Fruit fly (Drosophila melanogaster): ENCODE data around the gene Ance-3.

Gene Ance-3

DNA sequence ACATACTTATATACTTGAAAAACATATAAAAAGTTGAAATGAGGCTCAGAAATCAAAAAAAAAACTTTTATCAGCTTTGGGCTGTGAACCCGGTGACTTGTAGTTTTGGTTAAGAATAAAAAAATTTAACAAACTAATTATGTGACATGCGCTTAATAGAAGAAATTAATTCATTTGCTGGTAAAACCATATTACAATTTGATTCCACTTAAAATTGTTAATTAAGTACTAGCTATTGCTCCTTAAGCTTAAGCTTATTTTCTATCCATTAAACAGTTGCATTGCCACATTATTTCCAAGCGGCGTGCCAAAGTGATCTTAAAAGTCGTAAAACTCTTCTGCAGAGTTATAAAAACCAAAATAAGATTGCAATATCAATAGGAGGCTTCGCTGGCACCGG, 9.5 kb downstream of the Ance-3 start:
- no peak for TF ChIP-seq Dref (GFP tag; IDR thresholded peaks at IDR 0.05)
- peak; percentile 25 for TF ChIP-seq Ets65A (GFP tag)

DNA sequence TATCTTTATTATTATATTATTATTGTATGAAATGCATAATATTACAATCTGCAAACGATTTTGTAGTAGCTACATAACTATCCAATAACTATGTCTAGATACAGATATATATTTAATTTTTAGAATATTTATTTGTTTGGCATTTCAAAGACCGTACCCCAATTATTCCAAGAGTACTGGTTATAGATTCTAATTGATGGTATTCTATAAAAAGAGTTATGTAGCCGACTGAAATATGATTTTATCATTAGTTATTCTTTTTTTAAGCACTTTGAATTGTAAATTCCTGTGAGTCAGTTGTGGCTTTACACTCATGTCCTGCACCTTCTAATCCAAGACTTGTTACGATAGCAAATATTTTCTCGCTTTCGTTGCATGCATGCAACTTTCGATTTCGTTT, 11.2 kb downstream of the Ance-3 start:
- TF ChIP-seq hbn (GFP tag; IDR thresholded peaks at IDR 0.05; ENCODE audit: partially characterized antibody) (no peak), dimm (GFP tag; IDR thresholded peaks at IDR 0.05) (no peak), Dip3 (GFP tag; optimal IDR thresholded peaks at IDR 0.05) (no peak), CG16813 (GFP tag; IDR thresholded peaks at IDR 0.05; ENCODE audit: partially characterized antibody) (no peak), CG7372 (GFP tag; IDR thresholded peaks at IDR 0.05) (no peak), her (GFP tag; optimal IDR thresholded peaks at IDR 0.05) (no peak), CG43689 (GFP tag; IDR thresholded peaks at IDR 0.05) (no peak), lov (optimal IDR thresholded peaks at IDR 0.05) (no peak), lov (GFP tag; IDR thresholded peaks at IDR 0.05) (no peak), ac (GFP tag; optimal IDR thresholded peaks at IDR 0.05) (no peak), HLH3B (GFP tag; IDR thresholded peaks at IDR 0.05) (no peak), CG11093 (GFP tag; IDR thresholded peaks at IDR 0.05) (no peak), btn (GFP tag; optimal IDR thresholded peaks at IDR 0.05) (no peak), CG9932 (GFP tag; IDR thresholded peaks at IDR 0.05) (no peak), CG14050 (GFP tag; IDR thresholded peaks at IDR 0.05) (no peak), Hr78 (GFP tag; optimal IDR thresholded peaks at IDR 0.05) (no peak), sqz (GFP tag; optimal IDR thresholded peaks at IDR 0.05) (no peak)

DNA sequence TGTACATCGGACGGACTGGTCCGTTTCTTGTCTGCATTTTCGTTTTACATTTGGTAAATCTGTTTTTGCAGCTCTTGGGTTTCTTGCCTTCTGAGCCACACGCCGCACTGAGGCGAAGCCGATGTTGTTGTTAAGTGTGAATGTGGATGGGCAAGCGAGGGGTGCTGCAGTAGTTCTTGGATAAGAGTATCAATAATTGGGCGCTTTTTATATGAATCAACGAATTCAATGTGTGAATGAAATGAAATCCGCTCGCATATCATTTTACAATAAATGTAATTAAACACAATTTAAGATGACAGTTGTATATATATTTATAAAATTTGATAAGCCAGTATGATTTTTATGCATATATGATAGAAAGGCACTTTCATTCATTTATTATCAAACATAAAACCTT, 13.9 kb downstream of the Ance-3 start:
- TF ChIP-seq Mrtf (GFP tag; IDR thresholded peaks at IDR 0.05) (no peak), lmd (GFP tag; IDR thresholded peaks at IDR 0.05) (no peak), CG43689 (GFP tag; IDR thresholded peaks at IDR 0.05) (no peak), H2.0 (GFP tag; IDR thresholded peaks at IDR 0.05) (no peak), emc (GFP tag; optimal IDR thresholded peaks at IDR 0.05) (no peak), fd3F (GFP tag; optimal IDR thresholded peaks at IDR 0.05) (no peak), Hsf (GFP tag; optimal IDR thresholded peaks at IDR 0.05) (no peak), CG6175 (GFP tag; IDR thresholded peaks at IDR 0.05) (0 out of 3 replicates have a peak, but pooled peaks have one; percentile 24), lbe (GFP tag; optimal IDR thresholded peaks at IDR 0.05) (no peak), CG5245 (GFP tag; optimal IDR thresholded peaks at IDR 0.05) (no peak), Eip74EF (GFP tag; optimal IDR thresholded peaks at IDR 0.05) (no peak), CG14441 (GFP tag; IDR thresholded peaks at IDR 0.05) (0 out of 2 replicates have a peak, but pooled peaks have one; percentile 19), CG16815 (GFP tag; optimal IDR thresholded peaks at IDR 0.05) (no peak), sr (GFP tag; IDR thresholded peaks at IDR 0.05) (no peak), zen (tag; optimal IDR thresholded peaks at IDR 0.05) (peak; percentile 14), CG4854 (GFP tag; optimal IDR thresholded peaks at IDR 0.05) (no peak), bbx (GFP tag; IDR thresholded peaks at IDR 0.05; ENCODE audit: partially characterized antibody) (no peak), Hr39 (optimal IDR thresholded peaks at IDR 0.05) (no peak), CG17829 (tag; optimal IDR thresholded peaks at IDR 0.05) (no peak), sug (tag; optimal IDR thresholded peaks at IDR 0.05) (no peak), CG15514 (GFP tag; optimal IDR thresholded peaks at IDR 0.05) (no peak), z (GFP tag; IDR thresholded peaks at IDR 0.05) (no peak), gsb (GFP tag; IDR thresholded peaks at IDR 0.05) (no peak), CG33213 (GFP tag; optimal IDR thresholded peaks at IDR 0.05) (no peak), CG15696 (tag; optimal IDR thresholded peaks at IDR 0.05) (no peak), Hr78 (GFP tag; optimal IDR thresholded peaks at IDR 0.05) (no peak), CG7987 (GFP tag; optimal IDR thresholded peaks at IDR 0.05) (no peak), otp (GFP tag; IDR thresholded peaks at IDR 0.05) (no peak), CG18476 (GFP tag; optimal IDR thresholded peaks at IDR 0.05) (peak; percentile 62), CG11504 (tag; optimal IDR thresholded peaks at IDR 0.05) (peak; percentile 3), jing (GFP tag; optimal IDR thresholded peaks at IDR 0.05) (no peak), CG14965 (GFP tag; optimal IDR thresholded peaks at IDR 0.05; ENCODE audit: borderline replicate concordance) (no peak), CG31224 (GFP tag; IDR thresholded peaks at IDR 0.05) (no peak)

Measured in whole organism, embryonic.